Fruit fly (Drosophila melanogaster) whole organism, embryonic: Measurements from ENCODE around the gene CG33631.

Experiments
- CG10267 ChIP-seq: fragments of 200-800 bp; sonication (Bioruptor generic); optimal IDR thresholded peaks from 2 replicates; lab custom pipeline; 2018; ENCODE audit warnings: missing biosample characterization, mild to moderate bottlenecking, missing genetic modification characterization, moderate library complexity
- CG11093 ChIP-seq: fragments of 200-800 bp; sonication (Bioruptor generic); IDR thresholded peaks from 3 replicates; pipeline ENCODE4 v1.3.6; 2022; ENCODE audit warnings: missing biosample characterization, missing genetic modification characterization
- CG14710 ChIP-seq: fragments of 200-800 bp; sonication (Bioruptor generic); optimal IDR thresholded peaks from 3 replicates; lab custom pipeline; 2019; ENCODE audit warnings: missing biosample characterization, mild to moderate bottlenecking, missing genetic modification characterization, moderate library complexity
- CG15073 ChIP-seq: fragments of 200-800 bp; sonication (Bioruptor generic); optimal IDR thresholded peaks from 2 replicates; lab custom pipeline; 2016; ENCODE audit warnings: missing biosample characterization, missing genetic modification characterization
- CG15479 ChIP-seq: fragments of 200-800 bp; sonication (Bioruptor generic); optimal IDR thresholded peaks from 3 replicates; lab custom pipeline; 2019; ENCODE audit warnings: missing biosample characterization, mild to moderate bottlenecking, missing genetic modification characterization, moderate library complexity
- CG30020 ChIP-seq: fragments of 200-800 bp; optimal IDR thresholded peaks from 2 replicates; lab custom pipeline; 2019; ENCODE audit warnings: missing biosample characterization, mild to moderate bottlenecking, missing genetic modification characterization, moderate library complexity
- CG6683 ChIP-seq: fragments of 200-800 bp; sonication (Bioruptor generic); optimal IDR thresholded peaks from 2 replicates; lab custom pipeline; 2017; ENCODE audit warnings: missing biosample characterization, mild to moderate bottlenecking, missing genetic modification characterization, missing genetic modification reagents
- CG8478 ChIP-seq: fragments of >200 bp; optimal IDR thresholded peaks from 2 replicates; lab custom pipeline; 2018
- HLHmδ ChIP-seq: fragments of 200-800 bp; sonication (Bioruptor generic); optimal IDR thresholded peaks from 2 replicates; lab custom pipeline; 2018; ENCODE audit warnings: missing biosample characterization, mild to moderate bottlenecking, missing genetic modification characterization, moderate library complexity
- Med ChIP-seq: fragments of 200-800 bp; sonication (Bioruptor generic); peaks from one replicate; lab custom pipeline; 2016; ENCODE audit warnings: missing biosample characterization, missing genetic modification characterization, mild to moderate bottlenecking, inconsistent platforms, moderate library complexity
- Sox100B ChIP-seq: fragments of 200-800 bp; sonication (Bioruptor generic); optimal IDR thresholded peaks from 3 replicates; lab custom pipeline; 2018; ENCODE audit warnings: missing biosample characterization, mild to moderate bottlenecking, missing genetic modification characterization
- Taf1 ChIP-seq: fragments of 200-800 bp; sonication (Bioruptor generic); IDR thresholded peaks from 2 replicates; pipeline ENCODE4 v1.3.6; 2022; ENCODE audit warnings: missing biosample characterization, missing genetic modification characterization
- bowl ChIP-seq: fragments of 200-800 bp; sonication (Bioruptor generic); IDR thresholded peaks from 2 replicates; pipeline ENCODE4 v1.3.6; 2022; ENCODE audit warnings: missing biosample characterization, missing genetic modification characterization
- cad ChIP-seq: fragments of >200 bp; optimal IDR thresholded peaks from 2 replicates; lab custom pipeline; 2017; ENCODE audit warnings: missing biosample characterization, missing genetic modification characterization
- cg ChIP-seq: fragments of 200-800 bp; sonication (Bioruptor generic); optimal IDR thresholded peaks from 3 replicates; lab custom pipeline; 2019; ENCODE audit warnings: missing biosample characterization, mild to moderate bottlenecking, missing genetic modification characterization, moderate library complexity
- chinmo ChIP-seq: fragments of 200-800 bp; sonication (Bioruptor generic); IDR thresholded peaks from 4 replicates; pipeline ENCODE4 v1.3.6; 2022; ENCODE audit warnings: missing biosample characterization, missing genetic modification characterization; ENCODE audit not compliant: partially characterized antibody
- exex ChIP-seq: fragments of 200-800 bp; sonication (Bioruptor generic); optimal IDR thresholded peaks from 4 replicates; lab custom pipeline; 2018; ENCODE audit warnings: missing biosample characterization, mild to moderate bottlenecking, missing genetic modification characterization, moderate library complexity
- fd102C ChIP-seq: fragments of 200-800 bp; sonication (Bioruptor generic); optimal IDR thresholded peaks from 2 replicates; lab custom pipeline; 2018; ENCODE audit warnings: missing biosample characterization, mild to moderate bottlenecking, missing genetic modification characterization, moderate library complexity
- gce ChIP-seq: fragments of 200-800 bp; sonication (Bioruptor generic); IDR thresholded peaks from 3 replicates; pipeline ENCODE4 v1.3.6; 2022; ENCODE audit warnings: missing biosample characterization, missing genetic modification characterization
- grn ChIP-seq: fragments of 200-800 bp; sonication (Bioruptor generic); optimal IDR thresholded peaks from 3 replicates; lab custom pipeline; 2017; ENCODE audit warnings: missing biosample characterization, missing genetic modification characterization
- gro ChIP-seq: fragments of 200-800 bp; sonication (Bioruptor generic); optimal IDR thresholded peaks from 2 replicates; lab custom pipeline; 2016; ENCODE audit warnings: missing biosample characterization, missing genetic modification characterization
- hkb ChIP-seq, 2 experiments: fragments of 200-800 bp in 1 of 2; fragments of >200 bp in 1 of 2; sonication (Bioruptor generic) in 1 of 2; IDR thresholded peaks in 1 of 2; optimal IDR thresholded peaks in 1 of 2; 2 replicates each; pipeline versions ENCODE4 v1.3.6 to Lab custom; 2017 to 2022; ENCODE audit warnings: missing biosample characterization in 1 of 2, missing genetic modification characterization in 1 of 2
- kay ChIP-seq: fragments of 200-800 bp; sonication (Bioruptor generic); optimal IDR thresholded peaks from 2 replicates; lab custom pipeline; 2016; ENCODE audit warnings: missing biosample characterization, missing genetic modification characterization
- ken ChIP-seq: fragments of 200-800 bp; sonication (Bioruptor generic); IDR thresholded peaks from 3 replicates; pipeline ENCODE4 v1.3.6; 2022; ENCODE audit warnings: missing biosample characterization, missing genetic modification characterization
- sens ChIP-seq: fragments of 200-800 bp; sonication (Bioruptor generic); peaks from one replicate; lab custom pipeline; 2016; ENCODE audit warnings: missing biosample characterization, missing genetic modification characterization
- slp2 ChIP-seq: fragments of 200-800 bp; sonication (Bioruptor generic); optimal IDR thresholded peaks from 2 replicates; lab custom pipeline; 2016; ENCODE audit warnings: missing biosample characterization, missing genetic modification characterization
- sug ChIP-seq: fragments of 200-800 bp; optimal IDR thresholded peaks from 2 replicates; lab custom pipeline; 2019; ENCODE audit warnings: missing biosample characterization, mild to moderate bottlenecking, missing genetic modification characterization, moderate library complexity
- twi ChIP-seq: fragments of 200-800 bp; optimal IDR thresholded peaks from 2 replicates; lab custom pipeline; 2019; ENCODE audit warnings: missing biosample characterization, mild to moderate bottlenecking, missing genetic modification characterization, moderate library complexity
- vvl ChIP-seq: fragments of 200-800 bp; sonication (Bioruptor generic); IDR thresholded peaks from 2 replicates; pipeline ENCODE4 v1.3.6; 2022; ENCODE audit warnings: missing biosample characterization, missing genetic modification characterization
- zen ChIP-seq: fragments of 200-800 bp; sonication (Bioruptor generic); optimal IDR thresholded peaks from 3 replicates; lab custom pipeline; 2018; ENCODE audit warnings: missing biosample characterization, mild to moderate bottlenecking, missing genetic modification characterization, moderate library complexity

CG33631 gene

DNA sequence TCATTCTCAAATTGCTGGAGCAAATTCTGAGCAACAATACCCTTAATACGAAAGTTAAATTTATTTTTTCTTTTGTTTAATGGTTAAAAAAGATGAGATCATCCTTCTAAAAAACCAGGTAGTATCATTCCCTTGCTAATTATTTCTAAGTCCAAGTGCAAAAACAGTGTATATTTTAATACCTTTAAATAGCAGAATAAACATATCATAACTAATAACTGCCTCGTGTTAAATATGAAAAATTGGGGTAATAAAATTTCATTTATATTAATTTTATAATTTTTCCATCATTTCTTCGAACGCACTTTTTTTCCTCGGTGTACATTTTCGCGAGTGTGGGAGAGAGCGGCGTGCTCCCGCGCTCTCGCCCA lies 48.0 kb downstream of the CG33631 start (continued):
- peak; percentile 16 for TF ChIP-seq CG14710 (tag; lab: Kevin White, UChicago)

DNA sequence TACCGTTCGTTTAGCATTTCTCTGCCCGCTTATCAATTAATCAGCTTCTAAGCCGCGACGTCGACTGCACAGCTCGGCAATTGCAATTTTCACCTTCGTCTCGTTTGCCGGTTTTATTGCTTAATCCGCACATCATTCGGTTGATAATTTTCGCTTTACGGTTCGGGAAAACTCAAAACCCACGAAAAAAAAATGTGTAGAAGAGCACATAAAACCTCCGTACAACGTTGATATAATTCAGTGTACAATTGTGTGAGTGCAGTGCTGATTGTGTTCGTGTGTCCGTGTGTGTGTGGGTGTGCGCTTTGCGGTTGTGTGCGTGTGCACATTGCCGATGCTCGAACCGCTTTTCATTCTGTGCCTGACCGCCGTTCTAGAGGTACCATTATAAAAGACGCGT lies 48.4 kb downstream of the CG33631 start, which contains the start of gene CAH7:
Gene CAH7 (plus strand): TSS at position 43 of the 400 bp plus-strand sequence.
- 0 out of 3 replicates have a peak, but pooled peaks have one; percentile 2 for TF ChIP-seq CG11093 (GFP tag; lab: Robert Waterston, UW)
- no peak for TF ChIP-seq CG10267 (tag; lab: Kevin White, UChicago)
- TF ChIP-seq HLHmδ (GFP tag; lab: Kevin White, UChicago) = no peak
- peak; percentile 22 for TF ChIP-seq CG8478 (lab: Kevin White, UChicago)
- peak; percentile 82 for TF ChIP-seq CG15479
- peak; percentile 42 for TF ChIP-seq cad (GFP tag; lab: Kevin White, UChicago)
- peak; percentile 82 for TF ChIP-seq cg (GFP tag; lab: Kevin White, UChicago)
- no peak for TF ChIP-seq kay (GFP tag; lab: Kevin White, UChicago)
- peak; percentile 13 for TF ChIP-seq Med (GFP tag; lab: Kevin White, UChicago)
- TF ChIP-seq bowl = no peak
- TF ChIP-seq hkb (optimal IDR thresholded peaks at IDR 0.05; lab: Kevin White, UChicago) = no peak
- 0 out of 2 replicates have a peak, but pooled peaks have one; percentile 2 for TF ChIP-seq hkb (GFP tag; IDR thresholded peaks at IDR 0.05; lab: Robert Waterston, UW)
- 0 out of 4 replicates have a peak, but pooled peaks have one; percentile 59 for TF ChIP-seq chinmo (GFP tag; lab: Robert Waterston, UW)
- TF ChIP-seq CG15073 (GFP tag; lab: Kevin White, UChicago) = no peak
- TF ChIP-seq vvl (GFP tag; lab: Robert Waterston, UW) = no peak

- TF ChIP-seq Taf1 (GFP tag; lab: Robert Waterston, UW) = no peak
- TF ChIP-seq ken (GFP tag; lab: Robert Waterston, UW) = no peak
- TF ChIP-seq Sox100B = no peak
- peak; percentile 58 for TF ChIP-seq CG15479
- no peak for TF ChIP-seq twi (tag; lab: Kevin White, UChicago)
- TF ChIP-seq grn = peak; percentile 98
- no peak for TF ChIP-seq fd102C (GFP tag; lab: Kevin White, UChicago)
- TF ChIP-seq sens (GFP tag; lab: Kevin White, UChicago) = peak; percentile 52
- no peak for TF ChIP-seq CG30020 (tag; lab: Kevin White, UChicago)
- peak; percentile 66 for TF ChIP-seq zen (tag; lab: Kevin White, UChicago)
- TF ChIP-seq CG6683 (GFP tag; lab: Kevin White, UChicago) = no peak
- TF ChIP-seq exex (tag; lab: Kevin White, UChicago) = peak; percentile 98
- peak; percentile 42 for TF ChIP-seq gro
- no peak for TF ChIP-seq slp2 (GFP tag; lab: Kevin White, UChicago)
- peak; percentile 91 for TF ChIP-seq sug (tag; lab: Kevin White, UChicago)
- no peak for TF ChIP-seq gce
These were observed 49.9 kb downstream of the CG33631 start for dm6 chr3R:10113746-10114145.
